Fruit fly (Drosophila melanogaster): ENCODE results near the gene CG14132.

DNA sequence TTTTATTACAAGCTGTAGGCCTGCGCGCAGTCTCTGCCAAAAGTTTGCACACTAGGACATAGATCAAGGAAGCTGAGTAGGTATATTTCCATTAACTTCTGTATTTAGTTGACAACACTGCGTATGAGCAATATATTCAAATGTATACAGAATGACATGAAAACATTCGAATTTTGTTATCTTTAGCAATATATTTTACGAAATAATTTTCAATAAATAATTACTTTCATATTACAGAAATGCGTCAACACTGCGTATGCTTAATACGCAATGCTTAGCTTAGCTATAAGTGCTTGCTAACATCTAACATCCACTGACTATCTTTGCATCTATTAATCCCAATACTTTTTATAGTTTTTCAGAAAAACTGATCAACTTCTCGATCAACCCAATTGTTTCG is 1.3 kb upstream of the CG14132 start:
- TF ChIP-seq CG11617 (GFP tag; optimal IDR thresholded peaks at IDR 0.05) (no peak), CG12768 (GFP tag; optimal IDR thresholded peaks at IDR 0.05) (no peak), Mnt (GFP tag; optimal IDR thresholded peaks at IDR 0.05) (no peak), CG14711 (tag; optimal IDR thresholded peaks at IDR 0.05) (no peak), toe (GFP tag; optimal IDR thresholded peaks at IDR 0.05) (no peak), CG5204 (GFP tag; optimal IDR thresholded peaks at IDR 0.05) (no peak), cnc (optimal IDR thresholded peaks at IDR 0.05) (no peak), ovo (GFP tag; optimal IDR thresholded peaks at IDR 0.05) (no peak), kay (GFP tag; ENCODE audit: borderline replicate concordance) (no peak), Clk (GFP tag; optimal IDR thresholded peaks at IDR 0.05) (no peak), CG1620 (GFP tag; optimal IDR thresholded peaks at IDR 0.05) (no peak)
